Fruit fly (Drosophila melanogaster) whole organism: ENCODE measurements around the gene Rpn13R.

Source experiments
- CG8478 ChIP-seq: fragments of >200 bp; optimal IDR thresholded peaks from 2 replicates; lab custom pipeline; 2018; ENCODE audit warnings: inconsistent platforms
- pan ChIP-seq: fragments of >200 bp; optimal IDR thresholded peaks from 2 replicates; lab custom pipeline; 2017

DNA sequence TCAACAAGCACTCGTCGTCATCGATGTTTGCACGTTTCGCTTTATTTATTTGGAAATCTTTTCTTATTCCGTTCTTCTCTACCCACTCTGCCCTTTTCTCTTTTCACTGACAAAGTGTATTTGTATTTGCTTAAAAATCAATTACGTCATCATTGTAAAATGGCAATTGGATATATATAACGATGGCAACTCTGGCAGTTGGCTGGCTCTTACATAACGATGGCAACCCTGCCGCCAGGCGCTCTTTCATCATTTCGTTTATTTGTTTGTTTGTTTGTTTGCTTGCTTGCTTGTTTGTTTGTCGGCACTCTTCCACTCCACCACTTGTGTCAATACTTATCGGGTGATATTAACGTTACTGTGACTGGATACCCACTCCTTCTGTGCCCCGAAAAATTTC, 36.5 kb downstream of the Rpn13R start:
- no peak for TF ChIP-seq CG8478 (lab: Kevin White, UChicago)
- TF ChIP-seq pan (lab: Kevin White, UChicago), result no peak
